Worm (Caenorhabditis elegans) whole organism, L4/young adult: ENCODE measurements around the gene btb-8.

Source experiments
- dao-5 ChIP-seq: sonication (generic microtip); optimal IDR thresholded peaks from 2 replicates; lab custom pipeline; 2016; ENCODE audit warnings: missing genotype, missing genetic modification characterization, moderate library complexity, missing compliant biosample characterization
- him-1 ChIP-seq: sonication (generic microtip); optimal IDR thresholded peaks from 2 replicates; lab custom pipeline; 2016; ENCODE audit warnings: missing genotype, missing genetic modification reagents, missing genetic modification characterization, missing compliant biosample characterization

DNA sequence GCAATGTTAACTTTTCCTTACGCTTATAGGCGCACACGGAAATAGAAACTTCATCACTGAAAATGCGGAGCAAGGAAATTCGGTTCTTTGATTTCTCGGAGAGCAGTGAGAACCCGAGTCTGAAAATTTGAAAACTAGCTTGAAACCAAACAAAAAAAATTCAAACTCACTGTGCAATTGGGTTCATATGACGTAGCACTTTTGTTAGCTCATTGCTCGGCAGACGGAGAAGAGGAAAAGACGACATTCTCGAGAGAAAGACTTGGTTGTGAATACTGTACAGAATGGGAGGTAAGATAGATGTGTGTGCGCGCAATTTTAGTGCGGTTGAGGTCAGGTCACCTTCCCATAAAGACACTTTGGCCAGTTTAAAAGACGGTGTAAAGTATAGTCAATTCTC, 27.8 kb downstream of the btb-8 start, which contains the start of the genes F36H5.13 and F36H5.8:
- TF ChIP-seq him-1 (tag; lab: Kevin White, UChicago) (no peak), dao-5 (tag; lab: Kevin White, UChicago) (no peak)
